Worm (Caenorhabditis elegans) whole organism, late embryonic: Measurements from ENCODE around the gene nex-4.

ENCODE experiments used
- elt-4 ChIP-seq: sonication (generic microtip); optimal IDR thresholded peaks from 2 replicates; lab custom pipeline; 2016; ENCODE audit warnings: missing genetic modification characterization, missing compliant biosample characterization
- nhr-11 ChIP-seq: fragments of 150-350 bp; optimal IDR thresholded peaks from 2 replicates; lab custom pipeline; 2014; ENCODE audit warnings: missing biosample characterization, missing genetic modification characterization
- npax-4 ChIP-seq: sonication (generic microtip); optimal IDR thresholded peaks from 2 replicates; lab custom pipeline; 2016; ENCODE audit warnings: missing genetic modification characterization, missing compliant biosample characterization
- pag-3 ChIP-seq: sonication (generic microtip); optimal IDR thresholded peaks from 2 replicates; lab custom pipeline; 2016; ENCODE audit warnings: missing compliant biosample characterization, missing genetic modification characterization, borderline replicate concordance
- pat-9 ChIP-seq: fragments of 200-800 bp; sonication (Bioruptor generic); optimal IDR thresholded peaks from 2 replicates; lab custom pipeline; 2018; ENCODE audit warnings: mild to moderate bottlenecking, missing genetic modification characterization, moderate library complexity, missing compliant biosample characterization
- sox-2 ChIP-seq: fragments of 200-800 bp; sonication (Bioruptor generic); IDR thresholded peaks from 2 replicates; pipeline ENCODE4 v1.3.6; 2022; ENCODE audit warnings: missing genetic modification reagents, missing genetic modification characterization, missing compliant biosample characterization
- sox-4 ChIP-seq: sonication (generic microtip); optimal IDR thresholded peaks from 2 replicates; lab custom pipeline; 2017; ENCODE audit warnings: mild to moderate bottlenecking, missing genetic modification characterization, inconsistent platforms, missing compliant biosample characterization
- unc-42 ChIP-seq: sonication (generic microtip); optimal IDR thresholded peaks from 2 replicates; lab custom pipeline; 2016; ENCODE audit warnings: missing genotype, missing genetic modification characterization, missing compliant biosample characterization

DNA sequence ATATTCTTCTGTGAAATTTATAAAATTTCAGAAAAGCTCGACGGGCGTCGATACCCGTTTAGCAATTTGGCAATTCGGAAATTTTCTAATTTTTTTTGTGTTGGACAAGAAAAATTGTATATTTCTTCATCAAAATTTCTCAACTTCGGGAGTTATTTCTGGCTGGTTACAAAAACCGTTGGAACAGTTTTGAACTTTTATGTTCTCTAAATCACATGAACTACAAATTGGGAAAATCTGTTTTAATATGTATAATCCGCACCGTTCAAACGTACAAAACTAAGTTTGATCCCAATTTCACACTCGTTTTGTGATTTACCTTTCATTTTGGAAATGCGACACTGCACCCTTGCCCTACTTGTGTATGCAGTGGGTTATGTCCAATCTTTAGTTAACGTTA, 34.1 kb downstream of the nex-4 start, which contains the start of gene T19H12.3:
- no peak for TF ChIP-seq pat-9 (tag; lab: Kevin White, UChicago)
- no peak for TF ChIP-seq unc-42 (tag; lab: Kevin White, UChicago)
- TF ChIP-seq elt-4 (tag; lab: Kevin White, UChicago), result no peak
- TF ChIP-seq pag-3, result no peak
- no peak for TF ChIP-seq sox-2
- TF ChIP-seq sox-4 (tag; lab: Kevin White, UChicago), result no peak
- no peak for TF ChIP-seq npax-4 (tag; lab: Kevin White, UChicago)
- no peak for TF ChIP-seq nhr-11 (tag; lab: Kevin White, UChicago)
